Fruit fly (Drosophila melanogaster) whole organism, embryonic: Measurements from ENCODE around the gene CG8066.

Experiments
- Bgb ChIP-seq: fragments of 200-800 bp; sonication (Bioruptor generic); IDR thresholded peaks from 2 replicates; pipeline ENCODE4 v1.3.6; 2022; ENCODE audit warnings: missing biosample characterization, missing genetic modification characterization; ENCODE audit not compliant: partially characterized antibody
- Bteb2 ChIP-seq: fragments of 200-800 bp; sonication (Bioruptor generic); optimal IDR thresholded peaks from 2 replicates; lab custom pipeline; 2016; ENCODE audit warnings: missing biosample characterization, missing genetic modification characterization
- CG1024 ChIP-seq: fragments of 200-800 bp; sonication (Bioruptor generic); IDR thresholded peaks from 2 replicates; pipeline ENCODE4 v1.3.6; 2022; ENCODE audit warnings: missing biosample characterization, missing genetic modification characterization
- CG11398 ChIP-seq: fragments of 200-800 bp; sonication (Bioruptor generic); optimal IDR thresholded peaks from 2 replicates; lab custom pipeline; 2016; ENCODE audit warnings: missing biosample characterization, missing genetic modification characterization
- CG12769 ChIP-seq: fragments of 200-800 bp; sonication (Bioruptor generic); optimal IDR thresholded peaks from 2 replicates; lab custom pipeline; 2019; ENCODE audit warnings: missing biosample characterization, mild to moderate bottlenecking, missing genetic modification characterization, moderate library complexity
- CG13424 ChIP-seq: fragments of 200-800 bp; sonication (Bioruptor generic); optimal IDR thresholded peaks from 2 replicates; lab custom pipeline; 2019; ENCODE audit warnings: missing biosample characterization, mild to moderate bottlenecking, missing genetic modification characterization, moderate library complexity
- CG15011 ChIP-seq: fragments of 200-800 bp; sonication (Bioruptor generic); optimal IDR thresholded peaks from 3 replicates; lab custom pipeline; 2018; ENCODE audit warnings: missing biosample characterization, mild to moderate bottlenecking, missing genetic modification characterization
- CG16813 ChIP-seq: fragments of 200-800 bp; sonication (Bioruptor generic); IDR thresholded peaks from 3 replicates; pipeline ENCODE4 v1.3.6; 2022; ENCODE audit warnings: missing biosample characterization, missing genetic modification characterization; ENCODE audit not compliant: partially characterized antibody
- CG17359 ChIP-seq: fragments of 200-800 bp; sonication (Bioruptor generic); optimal IDR thresholded peaks from 3 replicates; lab custom pipeline; 2018; ENCODE audit warnings: missing biosample characterization, mild to moderate bottlenecking, missing genetic modification characterization, moderate library complexity
- CG17612 ChIP-seq: fragments of 200-800 bp; sonication (Bioruptor generic); IDR thresholded peaks from 2 replicates; pipeline ENCODE4 v1.3.6; 2022; ENCODE audit warnings: missing biosample characterization, missing genetic modification characterization
- CG2712 ChIP-seq: fragments of 200-800 bp; optimal IDR thresholded peaks from 3 replicates; lab custom pipeline; 2019; ENCODE audit warnings: missing biosample characterization, mild to moderate bottlenecking, missing genetic modification characterization, moderate library complexity
- CG34224 ChIP-seq: fragments of 200-800 bp; sonication (Bioruptor generic); IDR thresholded peaks from 3 replicates; pipeline ENCODE4 v1.3.6; 2022; ENCODE audit warnings: missing biosample characterization, missing genetic modification characterization; ENCODE audit not compliant: partially characterized antibody
- CG4360 ChIP-seq: fragments of 200-800 bp; sonication (Bioruptor generic); IDR thresholded peaks from 2 replicates; pipeline ENCODE4 v1.3.6; 2022; ENCODE audit warnings: missing biosample characterization, missing genetic modification characterization
- CG4424 ChIP-seq: fragments of 200-800 bp; sonication (Bioruptor generic); optimal IDR thresholded peaks from 3 replicates; lab custom pipeline; 2016; ENCODE audit warnings: missing biosample characterization, missing genetic modification characterization
- CG4854 ChIP-seq: fragments of 200-800 bp; sonication (Bioruptor generic); optimal IDR thresholded peaks from 2 replicates; lab custom pipeline; 2016; ENCODE audit warnings: missing biosample characterization, missing genetic modification characterization, inconsistent platforms
- CG8359 ChIP-seq: fragments of 200-800 bp; sonication (Bioruptor generic); optimal IDR thresholded peaks from 2 replicates; lab custom pipeline; 2017; ENCODE audit warnings: missing biosample characterization, mild to moderate bottlenecking, missing genetic modification characterization, borderline replicate concordance
- CG8478 ChIP-seq: fragments of >200 bp; optimal IDR thresholded peaks from 2 replicates; lab custom pipeline; 2018
- Camta ChIP-seq: fragments of 200-800 bp; sonication (Bioruptor generic); optimal IDR thresholded peaks from 2 replicates; lab custom pipeline; 2016; ENCODE audit warnings: missing biosample characterization, missing genetic modification characterization
- Dad ChIP-seq: fragments of 200-800 bp; sonication (Bioruptor generic); optimal IDR thresholded peaks from 3 replicates; lab custom pipeline; 2016; ENCODE audit warnings: missing biosample characterization, missing genetic modification characterization
- Doc3 ChIP-seq: fragments of 200-800 bp; sonication (Bioruptor generic); IDR thresholded peaks from 3 replicates; pipeline ENCODE4 v1.3.6; 2022; ENCODE audit warnings: missing biosample characterization, missing genetic modification characterization; ENCODE audit not compliant: partially characterized antibody
- E2f1 ChIP-seq: fragments of 200-800 bp; sonication (Bioruptor generic); IDR thresholded peaks from 2 replicates; pipeline ENCODE4 v1.3.6; 2022; ENCODE audit warnings: missing biosample characterization, missing genetic modification characterization
- HHEX ChIP-seq: fragments of 200-800 bp; sonication (Bioruptor generic); optimal IDR thresholded peaks from 3 replicates; lab custom pipeline; 2017; ENCODE audit warnings: missing biosample characterization, mild to moderate bottlenecking, missing genetic modification characterization, missing genetic modification reagents
- NC2β ChIP-seq: fragments of 200-800 bp; sonication (Bioruptor generic); optimal IDR thresholded peaks from 2 replicates; lab custom pipeline; 2016; ENCODE audit warnings: missing biosample characterization, missing genetic modification characterization
- Nf-YB ChIP-seq: fragments of 200-800 bp; sonication (Bioruptor generic); optimal IDR thresholded peaks from 3 replicates; lab custom pipeline; 2019; ENCODE audit warnings: missing biosample characterization, mild to moderate bottlenecking, missing genetic modification characterization, moderate library complexity
- Sox100B ChIP-seq: fragments of 200-800 bp; sonication (Bioruptor generic); optimal IDR thresholded peaks from 3 replicates; lab custom pipeline; 2018; ENCODE audit warnings: missing biosample characterization, mild to moderate bottlenecking, missing genetic modification characterization
- Sox102F ChIP-seq: fragments of 200-800 bp; sonication (Bioruptor generic); optimal IDR thresholded peaks from 2 replicates; lab custom pipeline; 2018; ENCODE audit warnings: missing biosample characterization, mild to moderate bottlenecking, missing genetic modification characterization, moderate library complexity
- Xrp1 ChIP-seq: fragments of 200-800 bp; sonication (Bioruptor generic); IDR thresholded peaks from 2 replicates; pipeline ENCODE4 v1.3.6; 2022; ENCODE audit warnings: missing biosample characterization, missing genetic modification characterization
- btn ChIP-seq: fragments of 200-800 bp; sonication (Bioruptor generic); optimal IDR thresholded peaks from 2 replicates; lab custom pipeline; 2016; ENCODE audit warnings: missing biosample characterization, missing genetic modification characterization
- cas ChIP-seq: fragments of 200-800 bp; sonication (Bioruptor generic); IDR thresholded peaks from 2 replicates; pipeline ENCODE4 v1.3.6; 2022; ENCODE audit warnings: missing biosample characterization, missing genetic modification characterization
- caup ChIP-seq: fragments of 200-800 bp; sonication (Bioruptor generic); optimal IDR thresholded peaks from 3 replicates; lab custom pipeline; 2017; ENCODE audit warnings: missing biosample characterization, mild to moderate bottlenecking, missing genetic modification characterization, moderate library complexity; ENCODE audit not compliant: severe bottlenecking
- chinmo ChIP-seq: fragments of 200-800 bp; sonication (Bioruptor generic); IDR thresholded peaks from 4 replicates; pipeline ENCODE4 v1.3.6; 2022; ENCODE audit warnings: missing biosample characterization, missing genetic modification characterization; ENCODE audit not compliant: partially characterized antibody
- crol ChIP-seq: fragments of 200-800 bp; sonication (Bioruptor generic); IDR thresholded peaks from 2 replicates; pipeline ENCODE4 v1.3.6; 2022; ENCODE audit warnings: missing biosample characterization, missing genetic modification characterization
- emc ChIP-seq: fragments of 200-800 bp; sonication (Bioruptor generic); optimal IDR thresholded peaks from 2 replicates; lab custom pipeline; 2016; ENCODE audit warnings: missing biosample characterization, missing genetic modification characterization
- fd102C ChIP-seq: fragments of 200-800 bp; sonication (Bioruptor generic); optimal IDR thresholded peaks from 2 replicates; lab custom pipeline; 2018; ENCODE audit warnings: missing biosample characterization, mild to moderate bottlenecking, missing genetic modification characterization, moderate library complexity
- fu2 ChIP-seq: fragments of 200-800 bp; sonication (Bioruptor generic); optimal IDR thresholded peaks from 2 replicates; lab custom pipeline; 2016; ENCODE audit warnings: missing biosample characterization, missing genetic modification characterization
- gcm ChIP-seq: fragments of 200-800 bp; sonication (Bioruptor generic); optimal IDR thresholded peaks from 2 replicates; lab custom pipeline; 2019; ENCODE audit warnings: missing biosample characterization, mild to moderate bottlenecking, missing genetic modification characterization, moderate library complexity
- grau ChIP-seq: fragments of 200-800 bp; optimal IDR thresholded peaks from 3 replicates; lab custom pipeline; 2019; ENCODE audit warnings: missing biosample characterization, mild to moderate bottlenecking, missing genetic modification characterization, moderate library complexity
- h ChIP-seq: fragments of >200 bp; optimal IDR thresholded peaks from 2 replicates; lab custom pipeline; 2017
- lov ChIP-seq, 2 experiments: fragments of 200-800 bp in 1 of 2; fragments of >200 bp in 1 of 2; sonication (Bioruptor generic) in 1 of 2; IDR thresholded peaks in 1 of 2; optimal IDR thresholded peaks in 1 of 2; 2 replicates in 1 of 2; 3 replicates in 1 of 2; pipeline versions ENCODE4 v1.3.6 to Lab custom; 2017 to 2022; ENCODE audit warnings: missing biosample characterization in 1 of 2, missing genetic modification characterization in 1 of 2
- mirr ChIP-seq: fragments of 200-800 bp; sonication (Bioruptor generic); optimal IDR thresholded peaks from 3 replicates; lab custom pipeline; 2018; ENCODE audit warnings: missing biosample characterization, mild to moderate bottlenecking, missing genetic modification characterization
- oc ChIP-seq: fragments of 200-800 bp; sonication (Bioruptor generic); optimal IDR thresholded peaks from 2 replicates; lab custom pipeline; 2018; ENCODE audit warnings: missing biosample characterization, mild to moderate bottlenecking, missing genetic modification characterization, moderate library complexity
- p53 ChIP-seq: fragments of 200-800 bp; sonication (Bioruptor generic); optimal IDR thresholded peaks from 2 replicates; lab custom pipeline; 2016; ENCODE audit warnings: missing biosample characterization, missing genetic modification characterization
- pfk ChIP-seq: fragments of 200-800 bp; sonication (Bioruptor generic); optimal IDR thresholded peaks from 2 replicates; lab custom pipeline; 2018; ENCODE audit warnings: missing biosample characterization, mild to moderate bottlenecking, missing genetic modification characterization, moderate library complexity
- prd ChIP-seq, 3 experiments: fragments of >200 bp in 2 of 3; fragments of 200-800 bp in 1 of 3; sonication (Bioruptor generic) in 1 of 3; optimal IDR thresholded peaks in 2 of 3; IDR thresholded peaks in 1 of 3; 2 replicates in 2 of 3; 3 replicates in 1 of 3; pipeline versions ENCODE4 v1.3.6 to Lab custom; 2017 to 2022; ENCODE audit warnings: missing biosample characterization in 1 of 3, missing genetic modification characterization in 1 of 3
- pros ChIP-seq: fragments of 200-800 bp; sonication (Bioruptor generic); optimal IDR thresholded peaks from 3 replicates; lab custom pipeline; 2019; ENCODE audit warnings: missing biosample characterization, mild to moderate bottlenecking, missing genetic modification characterization, moderate library complexity
- pum ChIP-seq: fragments of 200-800 bp; sonication (Bioruptor generic); optimal IDR thresholded peaks from 2 replicates; lab custom pipeline; 2016; ENCODE audit warnings: missing biosample characterization, missing genetic modification characterization
- sisA ChIP-seq: fragments of 200-800 bp; sonication (Bioruptor generic); IDR thresholded peaks from 2 replicates; pipeline ENCODE4 v1.3.6; 2022; ENCODE audit warnings: missing biosample characterization, missing genetic modification characterization
- ttk ChIP-seq: fragments of 200-800 bp; sonication (Bioruptor generic); IDR thresholded peaks from 2 replicates; pipeline ENCODE4 v2.1.2; 2022; ENCODE audit warnings: missing biosample characterization, missing genetic modification characterization
- z ChIP-seq: fragments of 200-800 bp; sonication (Bioruptor generic); IDR thresholded peaks from 3 replicates; pipeline ENCODE4 v1.3.6; 2022; ENCODE audit warnings: missing biosample characterization, missing genetic modification characterization

CG8066 gene

DNA sequence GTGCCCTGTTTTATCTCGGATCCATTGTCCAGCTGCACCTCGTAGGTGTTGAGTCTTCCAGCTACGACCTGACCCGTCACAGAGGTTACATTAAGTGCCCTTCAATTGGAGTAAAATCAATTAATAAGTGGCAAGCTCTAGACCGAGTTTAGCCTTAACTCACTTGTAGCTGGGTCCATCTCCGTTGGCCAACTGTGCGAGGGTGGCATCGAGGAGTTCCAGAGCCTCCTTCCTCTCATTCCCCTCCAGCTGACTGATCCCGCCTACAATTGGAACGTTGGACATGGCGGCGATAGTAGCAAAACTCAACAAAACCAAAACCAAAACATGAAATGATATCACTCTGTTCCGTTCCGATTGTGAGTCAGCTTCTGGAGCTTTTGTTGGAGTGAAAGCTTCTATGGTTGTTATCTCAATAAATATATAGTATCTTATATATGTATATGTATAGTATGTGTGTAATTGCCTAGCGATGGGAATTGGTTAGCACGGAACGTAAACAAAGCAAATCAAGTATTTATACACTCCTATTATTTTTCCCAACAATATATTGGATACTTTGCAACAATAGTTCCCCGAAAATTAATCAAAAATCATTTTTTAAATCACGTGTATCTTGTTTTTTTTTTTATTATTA is at the start of gene CG8066 (continued):
- TF ChIP-seq Dad (GFP tag; lab: Kevin White, UChicago) = no peak
- TF ChIP-seq CG13424 (tag; lab: Kevin White, UChicago) = peak; percentile 38
- TF ChIP-seq CG4424 (GFP tag; lab: Kevin White, UChicago) = no peak
- no peak for TF ChIP-seq pros
- peak; percentile 24 for TF ChIP-seq CG12769 (tag; lab: Kevin White, UChicago)
- TF ChIP-seq CG17612 (GFP tag; lab: Robert Waterston, UW) = no peak
- TF ChIP-seq Camta (GFP tag; lab: Kevin White, UChicago) = no peak
- TF ChIP-seq h (lab: Kevin White, UChicago) = no peak
- TF ChIP-seq CG17359 (tag; lab: Kevin White, UChicago) = peak; percentile 15
- no peak for TF ChIP-seq btn (GFP tag; lab: Kevin White, UChicago)
- TF ChIP-seq Doc3 = peak; percentile 35; the same call in 1 of the 3 replicates
- TF ChIP-seq prd (optimal IDR thresholded peaks at IDR 0.05; lab: Kevin White, UChicago) = no peak
- TF ChIP-seq prd (GFP tag; IDR thresholded peaks at IDR 0.05; lab: Robert Waterston, UW) = no peak
- no peak for TF ChIP-seq ttk
- TF ChIP-seq Bteb2 (GFP tag; lab: Kevin White, UChicago) = no peak
- TF ChIP-seq pfk (GFP tag; lab: Kevin White, UChicago) = peak; percentile 96
- peak; percentile 96 for TF ChIP-seq z (GFP tag; lab: Robert Waterston, UW)
- TF ChIP-seq Bgb (GFP tag; lab: Robert Waterston, UW) = peak; percentile 15; the same call in 1 of the 2 replicates
- TF ChIP-seq NC2β = no peak
- TF ChIP-seq CG2712 (tag; lab: Kevin White, UChicago) = no peak
- TF ChIP-seq CG16813 (GFP tag; lab: Robert Waterston, UW) = no peak
- TF ChIP-seq Sox100B (GFP tag; lab: Kevin White, UChicago) = no peak
- peak; percentile 17; the same call in 2 of the 3 replicates for TF ChIP-seq CG34224
- peak; percentile 11 for TF ChIP-seq mirr (GFP tag; lab: Kevin White, UChicago)
- TF ChIP-seq sisA (GFP tag; lab: Robert Waterston, UW) = no peak
- no peak for TF ChIP-seq CG8359
- no peak for TF ChIP-seq gcm (GFP tag; lab: Kevin White, UChicago)
- TF ChIP-seq CG4360 (GFP tag; lab: Robert Waterston, UW) = no peak
- TF ChIP-seq crol (GFP tag; lab: Robert Waterston, UW) = peak; percentile 58
- TF ChIP-seq CG8478 (lab: Kevin White, UChicago) = no peak
- TF ChIP-seq p53 (GFP tag; lab: Kevin White, UChicago) = no peak
- TF ChIP-seq oc (tag; lab: Kevin White, UChicago) = no peak
- no peak for TF ChIP-seq CG4854 (GFP tag; lab: Kevin White, UChicago)
- TF ChIP-seq CG15011 (GFP tag; lab: Kevin White, UChicago) = no peak
- TF ChIP-seq Nf-YB = no peak
- no peak for TF ChIP-seq Sox102F
- TF ChIP-seq fu2 (GFP tag; lab: Kevin White, UChicago) = no peak
- no peak for TF ChIP-seq CG11398 (GFP tag; lab: Kevin White, UChicago)
- no peak for TF ChIP-seq E2f1 (GFP tag; lab: Robert Waterston, UW)
- TF ChIP-seq CG1024 = no peak
- no peak for TF ChIP-seq pum
- peak; percentile 46 for TF ChIP-seq caup (GFP tag; lab: Kevin White, UChicago)
- peak; percentile 7 for TF ChIP-seq grau
- TF ChIP-seq HHEX (GFP tag; lab: Kevin White, UChicago) = no peak
- peak; percentile 39; the same call in 1 of the 4 replicates for TF ChIP-seq chinmo
- TF ChIP-seq emc (GFP tag; lab: Kevin White, UChicago) = no peak
- TF ChIP-seq lov (optimal IDR thresholded peaks at IDR 0.05; lab: Kevin White, UChicago) = no peak
- TF ChIP-seq lov (GFP tag; IDR thresholded peaks at IDR 0.05; lab: Robert Waterston, UW) = no peak
- TF ChIP-seq Xrp1 (GFP tag; lab: Robert Waterston, UW) = no peak
- TF ChIP-seq fd102C = no peak
- no peak for TF ChIP-seq cas
